Worm (Caenorhabditis elegans) whole organism, L2 larva: Measurements from ENCODE around the gene piit-1.

Experiments
- C34F6.9 ChIP-seq: fragments of 150-350 bp; optimal IDR thresholded peaks from 2 replicates; lab custom pipeline; 2014; ENCODE audit warnings: missing biosample characterization, missing genetic modification characterization
- F13H6.1 ChIP-seq: sonication (generic microtip); optimal IDR thresholded peaks from 2 replicates; lab custom pipeline; 2016; ENCODE audit warnings: missing genetic modification characterization, missing compliant biosample characterization
- R02D3.7 ChIP-seq: fragments of 150-350 bp; optimal IDR thresholded peaks from 2 replicates; lab custom pipeline; 2014; ENCODE audit warnings: missing biosample characterization, missing genetic modification characterization
- Y55F3AM.14 ChIP-seq: fragments of 200-800 bp; sonication (Bioruptor generic); optimal IDR thresholded peaks from 2 replicates; lab custom pipeline; 2018; ENCODE audit warnings: mild to moderate bottlenecking, missing genetic modification characterization, missing compliant biosample characterization
- alr-1 ChIP-seq: fragments of 150-350 bp; optimal IDR thresholded peaks from 2 replicates; lab custom pipeline; 2014; ENCODE audit warnings: missing biosample characterization, missing genetic modification characterization
- aly-2 ChIP-seq: fragments of 150-350 bp; optimal IDR thresholded peaks from 2 replicates; lab custom pipeline; 2014; ENCODE audit warnings: missing biosample characterization, missing genetic modification characterization
- ama-1 ChIP-seq: fragments of 150-350 bp; optimal IDR thresholded peaks from 2 replicates; lab custom pipeline; 2018; ENCODE audit warnings: inconsistent platforms
- blmp-1 ChIP-seq: sonication (generic microtip); optimal IDR thresholded peaks from 2 replicates; lab custom pipeline; 2017; ENCODE audit warnings: missing genetic modification characterization, mild to moderate bottlenecking, missing compliant biosample characterization, antibody characterized with exemption, moderate library complexity; ENCODE audit not compliant: insufficient read depth
- ceh-16 ChIP-seq: fragments of 150-350 bp; optimal IDR thresholded peaks from 2 replicates; lab custom pipeline; 2014; ENCODE audit warnings: missing biosample characterization, missing genetic modification characterization
- ceh-82 ChIP-seq: fragments of 150-350 bp; optimal IDR thresholded peaks from 2 replicates; lab custom pipeline; 2014; ENCODE audit warnings: missing biosample characterization, missing genetic modification characterization
- dmd-4 ChIP-seq: sonication (generic microtip); optimal IDR thresholded peaks from 2 replicates; lab custom pipeline; 2017; ENCODE audit warnings: missing biosample characterization, missing genetic modification characterization
- egl-27 ChIP-seq: sonication (generic microtip); optimal IDR thresholded peaks from 3 replicates; lab custom pipeline; 2017; ENCODE audit warnings: missing biosample characterization, missing genetic modification reagents, missing genetic modification characterization
- elt-1 ChIP-seq: fragments of 150-350 bp; optimal IDR thresholded peaks from 2 replicates; lab custom pipeline; 2014; ENCODE audit warnings: missing biosample characterization, missing genetic modification characterization
- elt-3 ChIP-seq: sonication (generic microtip); optimal IDR thresholded peaks from 2 replicates; lab custom pipeline; 2017; ENCODE audit warnings: missing biosample characterization, missing genetic modification characterization
- fos-1 ChIP-seq: fragments of 150-350 bp; optimal IDR thresholded peaks from 2 replicates; lab custom pipeline; 2014; ENCODE audit warnings: missing biosample characterization, missing genetic modification characterization
- gmeb-1 ChIP-seq: fragments of 150-350 bp; optimal IDR thresholded peaks from 2 replicates; lab custom pipeline; 2014; ENCODE audit warnings: missing biosample characterization, missing genetic modification characterization
- lin-11 ChIP-seq: fragments of 150-350 bp; sonication (generic microtip); optimal IDR thresholded peaks from 2 replicates; lab custom pipeline; 2014; ENCODE audit warnings: missing biosample characterization, missing genetic modification characterization, inconsistent platforms, mixed read lengths
- lin-13 ChIP-seq: fragments of 150-350 bp; optimal IDR thresholded peaks from 2 replicates; lab custom pipeline; 2014; ENCODE audit warnings: missing biosample characterization, missing genetic modification reagents, missing genetic modification characterization
- lin-39 ChIP-seq: fragments of 150-350 bp; optimal IDR thresholded peaks from 2 replicates; lab custom pipeline; 2014; ENCODE audit warnings: missing biosample characterization, missing genetic modification reagents, missing genetic modification characterization
- lsy-2 ChIP-seq, 2 experiments: fragments of 150-350 bp in 1 of 2; sonication (generic microtip) in 1 of 2; optimal IDR thresholded peaks; 2 replicates each; lab custom pipeline; 2014 to 2017; ENCODE audit warnings: missing biosample characterization in 2 of 2, missing genetic modification characterization in 2 of 2
- mab-5 ChIP-seq: fragments of 150-350 bp; optimal IDR thresholded peaks from 2 replicates; lab custom pipeline; 2014; ENCODE audit warnings: missing biosample characterization, missing genetic modification characterization
- mbf-1 ChIP-seq: sonication (generic microtip); optimal IDR thresholded peaks from 2 replicates; lab custom pipeline; 2017; ENCODE audit warnings: missing biosample characterization, missing genetic modification characterization
- mdl-1 ChIP-seq, 2 experiments: fragments of 150-350 bp in 1 of 2; sonication (generic microtip) in 1 of 2; optimal IDR thresholded peaks; 2 replicates each; lab custom pipeline; 2017; ENCODE audit warnings: missing biosample characterization in 2 of 2, missing genetic modification characterization in 2 of 2
- nhr-10 ChIP-seq: sonication (generic microtip); optimal IDR thresholded peaks from 2 replicates; lab custom pipeline; 2017; ENCODE audit warnings: missing biosample characterization, missing genetic modification characterization
- nhr-11 ChIP-seq: fragments of 150-350 bp; optimal IDR thresholded peaks from 2 replicates; lab custom pipeline; 2014; ENCODE audit warnings: missing biosample characterization, missing genetic modification characterization
- nhr-21 ChIP-seq: fragments of 150-350 bp; optimal IDR thresholded peaks from 2 replicates; lab custom pipeline; 2014; ENCODE audit warnings: missing biosample characterization, missing genetic modification characterization
- nhr-23 ChIP-seq: fragments of 150-350 bp; optimal IDR thresholded peaks from 2 replicates; lab custom pipeline; 2014; ENCODE audit warnings: missing biosample characterization, missing genetic modification reagents, missing genetic modification characterization
- nhr-237 ChIP-seq: fragments of 150-350 bp; optimal IDR thresholded peaks from 2 replicates; lab custom pipeline; 2014; ENCODE audit warnings: missing biosample characterization, missing genetic modification characterization
- nhr-25 ChIP-seq: fragments of 150-350 bp; sonication (generic microtip); optimal IDR thresholded peaks from 3 replicates; lab custom pipeline; 2014; ENCODE audit warnings: missing biosample characterization, missing genetic modification characterization
- nhr-6 ChIP-seq: fragments of 150-350 bp; optimal IDR thresholded peaks from 2 replicates; lab custom pipeline; 2014; ENCODE audit warnings: missing biosample characterization, missing genetic modification characterization
- nhr-77 ChIP-seq: fragments of 150-350 bp; optimal IDR thresholded peaks from 2 replicates; lab custom pipeline; 2014; ENCODE audit warnings: missing biosample characterization, missing genetic modification characterization
- peb-1 ChIP-seq: fragments of 150-350 bp; optimal IDR thresholded peaks from 2 replicates; lab custom pipeline; 2014; ENCODE audit warnings: missing biosample characterization, missing genetic modification characterization
- sma-3 ChIP-seq: sonication (generic microtip); optimal IDR thresholded peaks from 2 replicates; lab custom pipeline; 2016; ENCODE audit warnings: missing genetic modification reagents, missing genetic modification characterization, missing compliant biosample characterization
- sma-9 ChIP-seq, 2 experiments: fragments of 150-350 bp in 1 of 2; sonication (generic microtip) in 1 of 2; optimal IDR thresholded peaks; 2 replicates each; lab custom pipeline; 2014 to 2016; ENCODE audit warnings: missing genetic modification characterization in 2 of 2, mild to moderate bottlenecking in 1 of 2, missing biosample characterization in 1 of 2, missing compliant biosample characterization in 1 of 2, missing genetic modification reagents in 1 of 2, moderate library complexity in 1 of 2
- snpc-4 ChIP-seq: fragments of 150-350 bp; optimal IDR thresholded peaks from 2 replicates; lab custom pipeline; 2014; ENCODE audit warnings: missing biosample characterization, missing genetic modification characterization
- unc-39 ChIP-seq: fragments of 150-350 bp; optimal IDR thresholded peaks from 2 replicates; lab custom pipeline; 2014; ENCODE audit warnings: missing biosample characterization, missing genetic modification characterization
- unc-55 ChIP-seq: fragments of 150-350 bp; sonication (generic microtip); optimal IDR thresholded peaks from 3 replicates; lab custom pipeline; 2014; ENCODE audit warnings: missing biosample characterization, missing genetic modification reagents, missing genetic modification characterization
- unc-62 ChIP-seq: fragments of 150-350 bp; optimal IDR thresholded peaks from 2 replicates; lab custom pipeline; 2014; ENCODE audit warnings: missing biosample characterization, missing genetic modification reagents, missing genetic modification characterization
- zag-1 ChIP-seq: fragments of 150-350 bp; optimal IDR thresholded peaks from 2 replicates; lab custom pipeline; 2014; ENCODE audit warnings: missing biosample characterization, missing genetic modification characterization

piit-1 gene

DNA sequence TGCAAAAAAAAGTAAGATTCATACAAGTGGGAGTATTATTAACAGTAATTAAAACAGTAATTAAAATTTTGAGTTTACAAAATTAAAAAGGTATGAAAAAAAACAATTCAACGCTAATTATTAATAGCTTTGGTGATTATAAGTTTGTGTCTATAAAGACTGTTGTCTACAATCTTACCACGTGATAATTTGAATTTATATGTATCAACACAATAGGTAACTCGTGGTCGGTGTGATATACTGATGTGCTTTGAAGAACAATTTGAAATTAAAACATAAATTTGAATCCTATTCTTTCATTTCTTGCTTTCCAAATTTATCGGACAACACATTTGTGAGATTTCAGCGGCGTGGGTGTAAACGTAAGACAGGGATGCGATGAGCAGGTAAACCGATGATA, 17.9 kb upstream of the piit-1 start:
- TF ChIP-seq nhr-21 (tag; lab: Kevin White, UChicago) (no peak), Y55F3AM.14 (GFP tag; lab: Kevin White, UChicago) (no peak), nhr-6 (tag; lab: Kevin White, UChicago) (no peak), mdl-1 (tag; optimal IDR thresholded peaks at IDR 0.05; lab: Kevin White, UChicago) (no peak), mab-5 (tag; lab: Kevin White, UChicago) (no peak)

DNA sequence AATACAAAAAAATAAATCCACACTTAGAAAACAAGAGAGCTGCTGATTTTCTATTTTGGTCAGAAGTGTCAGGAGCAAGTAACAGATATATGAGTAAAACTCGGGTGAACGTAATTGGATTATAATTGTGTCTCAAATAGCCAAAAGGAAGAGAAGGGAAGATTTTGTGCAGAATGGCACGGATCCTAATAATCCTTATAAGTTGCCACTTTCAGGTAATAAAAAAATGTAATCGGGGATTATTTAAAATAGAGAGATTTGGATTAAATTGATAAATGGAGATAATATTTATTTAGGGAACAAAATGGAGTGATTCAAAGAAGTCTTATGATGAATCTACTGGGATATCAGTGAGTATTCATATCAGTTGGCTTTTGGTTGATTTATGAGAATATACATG, 15.0 kb upstream of the piit-1 start:
- TF ChIP-seq ceh-16 (tag; lab: Kevin White, UChicago): no peak
- TF ChIP-seq C34F6.9: no peak
- TF ChIP-seq unc-39 (tag; lab: Kevin White, UChicago): no peak
- TF ChIP-seq mdl-1 (tag; optimal IDR thresholded peaks at IDR 0.05; lab: Kevin White, UChicago): no peak
- TF ChIP-seq ama-1 (lab: Kevin White, UChicago): no peak
- no peak for TF ChIP-seq unc-55 (GFP tag; lab: Kevin White, UChicago)
- no peak for TF ChIP-seq nhr-21 (tag; lab: Kevin White, UChicago)
- TF ChIP-seq gmeb-1: no peak
- no peak for TF ChIP-seq mbf-1 (tag; lab: Kevin White, UChicago)
- TF ChIP-seq F13H6.1: no peak
- TF ChIP-seq mab-5 (tag; lab: Kevin White, UChicago): no peak
- no peak for TF ChIP-seq lin-11 (tag; lab: Kevin White, UChicago)
- TF ChIP-seq nhr-23: no peak
- no peak for TF ChIP-seq Y55F3AM.14 (GFP tag; lab: Kevin White, UChicago)

DNA sequence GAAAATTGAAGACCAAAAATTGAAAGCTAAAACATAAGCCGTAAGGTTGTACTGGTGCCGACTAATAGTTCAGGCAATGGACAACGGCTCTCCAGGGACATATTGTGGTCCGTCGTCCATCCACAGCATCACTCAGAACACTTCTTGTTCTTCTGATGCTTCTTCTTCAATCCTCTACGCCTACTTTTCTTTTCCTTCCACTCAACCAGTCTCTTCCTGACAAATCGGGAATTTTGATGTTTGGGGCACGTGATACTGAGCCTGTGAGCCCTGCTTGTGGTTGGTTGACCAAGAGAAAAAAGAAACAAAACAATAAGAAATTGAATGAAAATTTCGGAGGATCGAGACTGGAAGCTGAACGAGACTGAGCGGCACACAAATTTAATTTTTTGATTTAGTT, 11.3 kb upstream of the piit-1 start:
- TF ChIP-seq dmd-4 (tag; lab: Kevin White, UChicago) (no peak), fos-1 (tag; lab: Kevin White, UChicago) (no peak), mdl-1 (tag; optimal IDR thresholded peaks at IDR 0.05; lab: Kevin White, UChicago) (peak in 1 of 2 experiments; percentile 3), mab-5 (tag; lab: Kevin White, UChicago) (peak; percentile 0), egl-27 (no peak), F13H6.1 (no peak)
- TF ChIP-seq, all 48 proteins: peak for 2

DNA sequence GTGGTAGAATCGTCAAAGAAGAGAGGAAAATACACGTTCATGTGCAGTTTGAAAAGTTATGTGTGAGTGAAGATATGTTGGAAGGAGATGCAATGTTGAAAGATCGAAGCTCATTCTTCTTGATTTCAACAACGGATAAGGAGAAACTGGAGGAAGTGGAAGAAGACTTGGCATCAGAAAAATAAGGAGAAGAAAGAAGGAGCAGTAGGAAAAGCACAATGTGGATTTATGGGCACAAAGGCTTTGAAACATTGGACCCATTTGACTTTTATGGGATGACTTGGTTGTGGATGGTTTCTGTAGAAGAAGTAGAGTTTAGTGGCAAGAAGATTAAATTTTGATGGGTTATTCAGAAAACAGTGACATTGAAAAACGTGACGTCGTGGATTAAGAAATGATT, 10.1 kb upstream of the piit-1 start:
- TF ChIP-seq nhr-25: no peak
- no peak for TF ChIP-seq C34F6.9
- TF ChIP-seq unc-62 (GFP tag; lab: Kevin White, UChicago): no peak
- no peak for TF ChIP-seq ama-1 (lab: Kevin White, UChicago)
- TF ChIP-seq nhr-10 (tag; lab: Kevin White, UChicago): no peak
- TF ChIP-seq nhr-11 (tag; lab: Kevin White, UChicago): no peak
- TF ChIP-seq mab-5 (tag; lab: Kevin White, UChicago): peak; percentile 58
- no peak for TF ChIP-seq fos-1 (tag; lab: Kevin White, UChicago)
- no peak for TF ChIP-seq elt-1 (tag; lab: Kevin White, UChicago)

DNA sequence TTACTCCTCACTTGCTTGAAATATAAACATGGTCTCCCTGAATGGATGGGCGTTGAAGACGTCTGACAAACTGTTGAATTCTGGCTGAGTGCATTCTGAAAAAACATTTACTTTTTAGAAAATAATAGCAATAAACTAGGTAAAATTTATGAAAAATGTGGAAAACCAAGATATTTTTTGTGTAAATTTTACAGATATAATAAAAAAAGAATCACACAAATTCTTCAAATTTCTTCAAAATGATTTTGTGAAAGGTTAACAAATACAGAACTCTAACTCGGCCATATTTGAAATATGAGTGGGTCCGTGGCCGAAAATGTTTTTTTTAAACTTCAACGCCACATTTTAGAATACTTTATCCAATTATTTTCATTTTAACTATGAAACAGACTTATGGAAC, 8.2 kb upstream of the piit-1 start, which contains the start of gene glb-15:
glb-15 (minus strand) TSS at position 101 of the 400 bp plus-strand sequence.
- TF ChIP-seq peb-1 (no peak), nhr-23 (no peak), mdl-1 (tag; optimal IDR thresholded peaks at IDR 0.05; lab: Kevin White, UChicago) (no peak), unc-62 (GFP tag; lab: Kevin White, UChicago) (no peak), sma-9 (GFP tag; optimal IDR thresholded peaks at IDR 0.05; lab: Kevin White, UChicago) (no peak), sma-9 (tag; optimal IDR thresholded peaks at IDR 0.05; lab: Kevin White, UChicago) (no peak), sma-3 (GFP tag; lab: Kevin White, UChicago) (no peak), lsy-2 (tag; optimal IDR thresholded peaks at IDR 0.05; lab: Kevin White, UChicago) (no peak), C34F6.9 (no peak), nhr-77 (tag; lab: Kevin White, UChicago) (no peak), nhr-6 (tag; lab: Kevin White, UChicago) (no peak), zag-1 (no peak), unc-39 (tag; lab: Kevin White, UChicago) (no peak), ceh-16 (tag; lab: Kevin White, UChicago) (no peak), R02D3.7 (tag; lab: Kevin White, UChicago) (no peak), snpc-4 (tag; lab: Kevin White, UChicago) (no peak)

DNA sequence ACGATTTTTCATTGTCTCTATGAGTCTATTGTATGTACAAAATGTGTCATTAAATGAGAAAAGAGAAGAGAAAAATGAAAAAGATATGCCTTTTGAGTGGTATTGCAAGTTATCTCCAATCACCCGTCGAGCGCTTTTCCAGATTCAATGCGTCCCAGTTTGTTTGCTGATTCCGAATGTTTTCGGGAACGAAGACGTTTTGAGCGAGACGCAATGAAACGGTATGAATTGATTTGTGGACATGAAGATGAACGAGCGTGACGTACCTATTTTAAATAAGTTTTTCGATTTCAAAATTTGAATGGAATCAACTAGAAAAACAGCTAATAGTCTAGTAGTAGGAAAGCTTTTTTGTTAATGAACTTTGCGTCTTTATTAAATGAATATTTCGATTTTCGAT, 6.9 kb upstream of the piit-1 start:
- TF ChIP-seq ama-1 (lab: Kevin White, UChicago): peak; percentile 53
- no peak for TF ChIP-seq aly-2
- no peak for TF ChIP-seq nhr-25
- TF ChIP-seq lin-13 (GFP tag; lab: Kevin White, UChicago): no peak
- no peak for TF ChIP-seq ceh-82 (tag; lab: Kevin White, UChicago)
- TF ChIP-seq nhr-21 (tag; lab: Kevin White, UChicago): peak; percentile 4
- no peak for TF ChIP-seq alr-1 (tag; lab: Kevin White, UChicago)
- TF ChIP-seq elt-3 (tag; lab: Kevin White, UChicago): no peak
- TF ChIP-seq sma-9 (GFP tag; optimal IDR thresholded peaks at IDR 0.05; lab: Kevin White, UChicago): no peak
- no peak for TF ChIP-seq sma-9 (tag; optimal IDR thresholded peaks at IDR 0.05; lab: Kevin White, UChicago)
- TF ChIP-seq lin-39 (tag; lab: Kevin White, UChicago): no peak
- TF ChIP-seq nhr-237: peak; percentile 5
- TF ChIP-seq blmp-1 (tag; lab: Kevin White, UChicago): peak; percentile 4
